Worm (Caenorhabditis elegans) whole organism, L1 larva: ENCODE measurements around the gene fbxa-196.

Source experiments
- F16B12.6 ChIP-seq: fragments of 150-350 bp; optimal IDR thresholded peaks from 2 replicates; lab custom pipeline; 2014; ENCODE audit warnings: missing biosample characterization, missing genetic modification characterization
- aha-1 ChIP-seq: fragments of 150-350 bp; optimal IDR thresholded peaks from 2 replicates; lab custom pipeline; 2014; ENCODE audit warnings: missing biosample characterization, missing genetic modification characterization
- alr-1 ChIP-seq: fragments of 200-800 bp; sonication (Bioruptor generic); optimal IDR thresholded peaks from 2 replicates; lab custom pipeline; 2018; ENCODE audit warnings: borderline replicate concordance, mild to moderate bottlenecking, missing genetic modification characterization, missing compliant biosample characterization
- ama-1 ChIP-seq: fragments of 150-350 bp; optimal IDR thresholded peaks from 2 replicates; lab custom pipeline; 2014
- ceh-63 ChIP-seq: fragments of 200-800 bp; sonication (Bioruptor generic); optimal IDR thresholded peaks from 2 replicates; lab custom pipeline; 2018; ENCODE audit warnings: mild to moderate bottlenecking, missing genetic modification characterization, missing compliant biosample characterization
- ceh-8 ChIP-seq: fragments of 200-800 bp; sonication (Bioruptor generic); optimal IDR thresholded peaks from 2 replicates; lab custom pipeline; 2018; ENCODE audit warnings: mild to moderate bottlenecking, missing genetic modification characterization, moderate library complexity, missing compliant biosample characterization
- ceh-82 ChIP-seq, 3 experiments: fragments of 150-350 bp in 1 of 3; sonication (generic microtip) in 2 of 3; optimal IDR thresholded peaks; 2 replicates each; lab custom pipeline; 2014 to 2017; ENCODE audit warnings: missing biosample characterization in 3 of 3, missing genetic modification characterization in 3 of 3
- ceh-90 ChIP-seq: sonication (generic microtip); optimal IDR thresholded peaks from 2 replicates; lab custom pipeline; 2016; ENCODE audit warnings: missing genetic modification characterization, missing compliant biosample characterization
- ces-1 ChIP-seq: fragments of 150-350 bp; optimal IDR thresholded peaks from 2 replicates; lab custom pipeline; 2014; ENCODE audit warnings: missing biosample characterization, missing genetic modification reagents, missing genetic modification characterization
- dpl-1 ChIP-seq, 3 experiments: fragments of 150-350 bp in 2 of 3; sonication (generic microtip) in 1 of 3; optimal IDR thresholded peaks; 2 replicates each; lab custom pipeline; 2014 to 2017; ENCODE audit warnings: missing biosample characterization in 3 of 3, missing genetic modification characterization in 3 of 3, missing genetic modification reagents in 3 of 3
- efl-1 ChIP-seq, 4 experiments: fragments of 150-350 bp; optimal IDR thresholded peaks in 3 of 4; peaks in 1 of 4; 1 replicate in 1 of 4; 2 replicates in 3 of 4; lab custom pipeline; 2014; ENCODE audit warnings: missing biosample characterization in 2 of 4, missing genetic modification characterization in 2 of 4, missing genetic modification reagents in 2 of 4
- fkh-4 ChIP-seq: sonication (generic microtip); optimal IDR thresholded peaks from 2 replicates; lab custom pipeline; 2016; ENCODE audit warnings: missing compliant biosample characterization, missing genetic modification characterization, borderline replicate concordance
- fkh-8 ChIP-seq: sonication (generic microtip); optimal IDR thresholded peaks from 2 replicates; lab custom pipeline; 2016; ENCODE audit warnings: mild to moderate bottlenecking, missing genetic modification characterization, missing compliant biosample characterization
- fos-1 ChIP-seq: fragments of 150-350 bp; optimal IDR thresholded peaks from 2 replicates; lab custom pipeline; 2014; ENCODE audit warnings: missing biosample characterization, missing genetic modification characterization
- grh-1 ChIP-seq: fragments of 200-800 bp; sonication (Bioruptor generic); IDR thresholded peaks from 2 replicates; pipeline ENCODE4 v1.3.6; 2022; ENCODE audit warnings: missing genetic modification reagents, missing genetic modification characterization, missing compliant biosample characterization
- hpl-2 ChIP-seq: fragments of 150-350 bp; optimal IDR thresholded peaks from 2 replicates; lab custom pipeline; 2014; ENCODE audit warnings: missing biosample characterization, missing genetic modification reagents, missing genetic modification characterization
- irx-1 ChIP-seq: sonication (generic microtip); optimal IDR thresholded peaks from 2 replicates; lab custom pipeline; 2016; ENCODE audit warnings: missing genetic modification characterization, missing compliant biosample characterization
- lin-13 ChIP-seq: fragments of 150-350 bp; optimal IDR thresholded peaks from 2 replicates; lab custom pipeline; 2014; ENCODE audit warnings: missing biosample characterization, missing genetic modification reagents, missing genetic modification characterization
- lin-14 ChIP-seq: fragments of 200-800 bp; sonication (Bioruptor generic); optimal IDR thresholded peaks from 2 replicates; lab custom pipeline; 2018; ENCODE audit warnings: mild to moderate bottlenecking, missing genetic modification characterization, moderate library complexity, missing compliant biosample characterization
- lin-35 ChIP-seq, 2 experiments: fragments of 150-350 bp; optimal IDR thresholded peaks; 2 replicates each; lab custom pipeline; 2014; ENCODE audit warnings: missing biosample characterization in 2 of 2, missing genetic modification characterization in 2 of 2, missing genetic modification reagents in 2 of 2
- lir-3 ChIP-seq: sonication (generic microtip); optimal IDR thresholded peaks from 2 replicates; lab custom pipeline; 2016; ENCODE audit warnings: mild to moderate bottlenecking, missing genetic modification characterization, moderate library complexity, missing compliant biosample characterization; ENCODE audit not compliant: poor library complexity
- mab-9 ChIP-seq: fragments of 200-800 bp; sonication (Bioruptor generic); IDR thresholded peaks from 2 replicates; pipeline ENCODE4 v1.3.6; 2022; ENCODE audit warnings: missing genetic modification reagents, missing genetic modification characterization, missing compliant biosample characterization
- mef-2 ChIP-seq: fragments of 150-350 bp; optimal IDR thresholded peaks from 2 replicates; lab custom pipeline; 2014; ENCODE audit warnings: missing biosample characterization, missing genetic modification characterization
- mep-1 ChIP-seq: fragments of 150-350 bp; optimal IDR thresholded peaks from 2 replicates; lab custom pipeline; 2014; ENCODE audit warnings: missing biosample characterization, missing genetic modification characterization
- nhr-20 ChIP-seq: sonication (generic microtip); optimal IDR thresholded peaks from 2 replicates; lab custom pipeline; 2016; ENCODE audit warnings: mild to moderate bottlenecking, missing genetic modification characterization, missing compliant biosample characterization
- nhr-71 ChIP-seq: sonication (generic microtip); optimal IDR thresholded peaks from 2 replicates; lab custom pipeline; 2016; ENCODE audit warnings: mild to moderate bottlenecking, missing genetic modification characterization, moderate library complexity, missing compliant biosample characterization
- nhr-76 ChIP-seq: sonication (generic microtip); optimal IDR thresholded peaks from 2 replicates; lab custom pipeline; 2017; ENCODE audit warnings: missing biosample characterization, missing genetic modification characterization
- nhr-77 ChIP-seq: fragments of 150-350 bp; optimal IDR thresholded peaks from 2 replicates; lab custom pipeline; 2014; ENCODE audit warnings: missing biosample characterization, missing genetic modification characterization
- nhr-84 ChIP-seq: sonication (generic microtip); optimal IDR thresholded peaks from 2 replicates; lab custom pipeline; 2017; ENCODE audit warnings: missing biosample characterization, missing genetic modification characterization
- nhr-85 ChIP-seq: sonication (generic microtip); peaks from one replicate; lab custom pipeline; 2016; ENCODE audit warnings: missing genetic modification characterization, inconsistent platforms, missing compliant biosample characterization
- pag-3 ChIP-seq: sonication (generic microtip); optimal IDR thresholded peaks from 2 replicates; lab custom pipeline; 2017; ENCODE audit warnings: missing genetic modification characterization, mild to moderate bottlenecking, missing compliant biosample characterization, antibody characterized with exemption, borderline replicate concordance; ENCODE audit not compliant: insufficient read depth
- pqm-1 ChIP-seq: sonication (generic microtip); optimal IDR thresholded peaks from 3 replicates; lab custom pipeline; 2017; ENCODE audit warnings: missing biosample characterization, missing genetic modification characterization
- snpc-4 ChIP-seq: fragments of 150-350 bp; optimal IDR thresholded peaks from 2 replicates; lab custom pipeline; 2014; ENCODE audit warnings: missing biosample characterization, missing genetic modification characterization
- snu-23 ChIP-seq: sonication (generic microtip); optimal IDR thresholded peaks from 2 replicates; lab custom pipeline; 2016; ENCODE audit warnings: missing genetic modification characterization, missing compliant biosample characterization
- sox-4 ChIP-seq: sonication (generic microtip); optimal IDR thresholded peaks from 2 replicates; lab custom pipeline; 2016; ENCODE audit warnings: missing genetic modification characterization, missing compliant biosample characterization
- sup-37 ChIP-seq: fragments of 200-800 bp; sonication (Bioruptor generic); optimal IDR thresholded peaks from 2 replicates; lab custom pipeline; 2018; ENCODE audit warnings: mild to moderate bottlenecking, missing genetic modification characterization, missing compliant biosample characterization
- swsn-7 ChIP-seq: sonication (generic microtip); optimal IDR thresholded peaks from 2 replicates; lab custom pipeline; 2016; ENCODE audit warnings: missing genetic modification characterization, missing compliant biosample characterization
- tlp-1 ChIP-seq: fragments of 150-350 bp; optimal IDR thresholded peaks from 2 replicates; lab custom pipeline; 2014; ENCODE audit warnings: missing biosample characterization, missing genetic modification characterization
- unc-86 ChIP-seq: sonication (generic microtip); optimal IDR thresholded peaks from 2 replicates; lab custom pipeline; 2016; ENCODE audit warnings: missing genetic modification characterization, missing compliant biosample characterization
- unc-98 ChIP-seq: fragments of 200-800 bp; sonication (Bioruptor generic); IDR thresholded peaks from 2 replicates; pipeline ENCODE4 v1.3.6; 2022; ENCODE audit warnings: missing genetic modification characterization, missing compliant biosample characterization
- ztf-4 ChIP-seq: fragments of 150-350 bp; optimal IDR thresholded peaks from 2 replicates; lab custom pipeline; 2014; ENCODE audit warnings: missing biosample characterization, missing genetic modification characterization

The fbxa-196 gene

DNA sequence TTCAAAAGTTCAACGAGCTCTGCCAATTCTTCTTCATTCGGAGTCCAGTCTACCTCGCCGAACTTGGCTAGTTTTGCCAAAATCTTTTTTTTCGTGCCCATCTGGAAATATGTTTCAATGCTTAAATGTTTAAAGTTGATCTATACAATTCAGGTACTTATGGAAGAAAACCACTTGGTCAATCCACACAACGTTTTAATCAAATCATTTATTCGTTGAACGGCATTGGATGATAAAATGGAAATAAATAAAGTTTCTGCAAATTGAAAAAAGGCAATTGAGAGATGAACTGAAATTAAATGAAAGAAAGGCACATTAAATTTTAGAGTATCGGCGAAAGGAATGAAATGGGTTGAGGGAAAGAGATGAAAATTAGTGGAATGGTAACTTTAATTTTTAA is 24.4 kb upstream of the fbxa-196 start, which contains the start of gene urb-1:
TSS of gene urb-1 (minus strand) at position 101 of the 400 bp plus-strand sequence.
- TF ChIP-seq unc-98 (GFP tag; lab: Robert Waterston, UW): no peak
- TF ChIP-seq nhr-85: no peak
- TF ChIP-seq fkh-4 (tag; lab: Kevin White, UChicago): no peak
- no peak for TF ChIP-seq ama-1
- no peak for TF ChIP-seq ceh-63
- TF ChIP-seq lin-13 (GFP tag; lab: Kevin White, UChicago): no peak
- no peak for TF ChIP-seq alr-1 (tag; lab: Kevin White, UChicago)
- TF ChIP-seq lin-35 (GFP tag; optimal IDR thresholded peaks at IDR 0.05; lab: Kevin White, UChicago): no peak
- TF ChIP-seq nhr-20: no peak
- no peak for TF ChIP-seq F16B12.6 (tag; lab: Kevin White, UChicago)
- no peak for TF ChIP-seq tlp-1
- TF ChIP-seq ceh-90: no peak
- TF ChIP-seq mep-1: no peak
- TF ChIP-seq ceh-82 (tag; optimal IDR thresholded peaks at IDR 0.05; lab: Kevin White, UChicago): no peak
- no peak for TF ChIP-seq ceh-8
- no peak for TF ChIP-seq unc-86 (tag; lab: Kevin White, UChicago)
- TF ChIP-seq fos-1 (tag; lab: Kevin White, UChicago): no peak
- no peak for TF ChIP-seq dpl-1 (GFP tag; optimal IDR thresholded peaks at IDR 0.05; lab: Kevin White, UChicago)
- TF ChIP-seq nhr-84 (tag; lab: Kevin White, UChicago): no peak

DNA sequence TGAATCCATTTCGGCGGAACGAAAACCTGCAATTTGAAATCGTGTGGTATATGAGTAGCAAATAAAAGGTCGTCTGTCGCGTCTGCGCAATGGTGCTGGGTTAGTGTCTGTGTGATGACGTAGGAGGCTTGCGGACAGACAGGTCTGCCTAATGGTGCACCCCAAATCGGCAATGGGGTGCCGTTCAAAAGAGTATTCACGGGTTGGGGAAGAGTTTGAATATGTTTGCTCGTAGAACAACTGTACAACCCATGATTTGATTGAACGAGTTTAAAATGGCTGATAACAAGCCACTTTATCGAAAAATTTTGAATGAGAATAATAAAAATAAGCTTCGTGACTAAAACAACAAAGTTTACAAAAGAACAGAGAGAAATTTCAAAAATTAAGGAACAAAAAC is 22.5 kb upstream of the fbxa-196 start, which contains the start of gene T05H4.11:
TSS of gene T05H4.11 (minus strand) at position 335 of the 400 bp plus-strand sequence.
- TF ChIP-seq F16B12.6 (tag; lab: Kevin White, UChicago) (no peak), lin-14 (GFP tag; lab: Kevin White, UChicago) (no peak), mab-9 (GFP tag; lab: Robert Waterston, UW) (no peak), ces-1 (no peak), irx-1 (tag; lab: Kevin White, UChicago) (no peak), fkh-8 (no peak), nhr-71 (tag; lab: Kevin White, UChicago) (peak; percentile 37), nhr-76 (tag; lab: Kevin White, UChicago) (no peak), grh-1 (GFP tag; lab: Robert Waterston, UW) (no peak), pag-3 (tag; lab: Kevin White, UChicago) (no peak), efl-1 (optimal IDR thresholded peaks at IDR 0.05; lab: Kevin White, UChicago) (peak in 1 of 2 experiments; percentile 18), efl-1 (GFP tag; optimal IDR thresholded peaks at IDR 0.05 in 1 of 2; lab: Kevin White, UChicago) (no peak), ceh-90 (no peak), pqm-1 (tag; lab: Kevin White, UChicago) (no peak), nhr-85 (peak; percentile 31), unc-86 (tag; lab: Kevin White, UChicago) (no peak), nhr-84 (tag; lab: Kevin White, UChicago) (no peak), sox-4 (no peak), mef-2 (tag; lab: Kevin White, UChicago) (no peak), fos-1 (tag; lab: Kevin White, UChicago) (no peak), aha-1 (tag; lab: Kevin White, UChicago) (no peak), nhr-77 (tag; lab: Kevin White, UChicago) (no peak), sup-37 (GFP tag; lab: Kevin White, UChicago) (no peak), snpc-4 (tag; lab: Kevin White, UChicago) (no peak), lir-3 (no peak), ztf-4 (tag; lab: Kevin White, UChicago) (no peak), snu-23 (GFP tag; lab: Kevin White, UChicago) (no peak), swsn-7 (no peak), ama-1 (peak; percentile 14)

DNA sequence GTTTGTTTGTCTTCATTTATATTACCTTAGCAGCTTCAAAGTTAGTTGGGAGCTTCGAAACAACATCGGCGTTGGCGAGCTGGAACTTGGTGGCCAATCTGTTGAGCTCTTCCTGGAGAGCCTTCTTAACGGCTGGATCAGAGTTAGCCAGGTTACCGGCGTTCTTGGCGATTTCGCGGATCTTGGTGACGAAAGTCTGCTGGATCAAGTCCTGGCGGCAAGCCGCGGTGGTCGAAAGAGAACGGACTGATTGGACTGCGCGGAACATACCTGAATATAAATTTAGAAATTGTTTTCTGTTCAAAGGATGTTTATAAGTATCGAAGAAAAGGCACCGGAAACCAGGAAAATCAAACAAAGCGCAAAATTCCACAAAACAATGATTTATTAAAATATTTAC is 21.6 kb upstream of the fbxa-196 start, which contains the start of gene atp-4:
TSS of gene atp-4 (minus strand) at position 270 of the 400 bp plus-strand sequence.
- no peak for TF ChIP-seq hpl-2
- peak; percentile 27; the same call in 1 of the 2 replicates for TF ChIP-seq grh-1 (GFP tag; lab: Robert Waterston, UW)
